Worm (Caenorhabditis elegans): Measurements from ENCODE around the gene ilys-5.

Gene ilys-5

ce11 chrX:6519946-6520345 lies 16.7 kb downstream of the ilys-5 start:
- TF ChIP-seq unc-39 (tag; optimal IDR thresholded peaks at IDR 0.05) = no peak
- peak; percentile 27 for TF ChIP-seq blmp-1 (tag; optimal IDR thresholded peaks at IDR 0.05; ENCODE audit: insufficient read depth)

ce11 chrX:6519473-6519872 lies 17.2 kb downstream of the ilys-5 start:
- TF ChIP-seq lin-39 (tag; optimal IDR thresholded peaks at IDR 0.05) = no peak
- peak; percentile 36 for TF ChIP-seq crh-2 (tag; optimal IDR thresholded peaks at IDR 0.05)
- TF ChIP-seq fos-1 (tag; optimal IDR thresholded peaks at IDR 0.05) = peak; percentile 29

- no peak for TF ChIP-seq elt-1 (tag; optimal IDR thresholded peaks at IDR 0.05)
- TF ChIP-seq dmd-4 (tag; optimal IDR thresholded peaks at IDR 0.05) = no peak
- TF ChIP-seq nhr-21 (tag; optimal IDR thresholded peaks at IDR 0.05) = no peak
- no peak for TF ChIP-seq blmp-1 (tag; optimal IDR thresholded peaks at IDR 0.05; ENCODE audit: insufficient read depth)
- TF ChIP-seq mdl-1 (tag; optimal IDR thresholded peaks at IDR 0.05) = no peak
- no peak for TF ChIP-seq nhr-237 (tag; optimal IDR thresholded peaks at IDR 0.05)
- no peak for TF ChIP-seq mbf-1 (tag; optimal IDR thresholded peaks at IDR 0.05)
- TF ChIP-seq nhr-10 (tag; optimal IDR thresholded peaks at IDR 0.05) = no peak
- TF ChIP-seq nhr-11 (tag; optimal IDR thresholded peaks at IDR 0.05) = no peak
- TF ChIP-seq gmeb-1 (tag; optimal IDR thresholded peaks at IDR 0.05) = peak; percentile 62
- TF ChIP-seq mab-5 (tag; optimal IDR thresholded peaks at IDR 0.05) = no peak
- TF ChIP-seq snpc-4 (tag; optimal IDR thresholded peaks at IDR 0.05) = no peak
- TF ChIP-seq sem-4 (tag; optimal IDR thresholded peaks at IDR 0.05) = no peak
- TF ChIP-seq unc-62 (GFP tag; optimal IDR thresholded peaks at IDR 0.05) = no peak
- TF ChIP-seq skn-1 (tag; optimal IDR thresholded peaks at IDR 0.05) = peak; percentile 18
- no peak for TF ChIP-seq lin-39 (tag; optimal IDR thresholded peaks at IDR 0.05)
- no peak for TF ChIP-seq nhr-77 (tag; optimal IDR thresholded peaks at IDR 0.05)
- no peak for TF ChIP-seq nhr-6 (tag; optimal IDR thresholded peaks at IDR 0.05)
- no peak for TF ChIP-seq C34F6.9 (tag; optimal IDR thresholded peaks at IDR 0.05)
- TF ChIP-seq F13H6.1 (tag; optimal IDR thresholded peaks at IDR 0.05) = peak; percentile 56
- TF ChIP-seq ZK546.5 (tag; optimal IDR thresholded peaks at IDR 0.05) = no peak
- TF ChIP-seq lin-11 (tag; optimal IDR thresholded peaks at IDR 0.05) = no peak
- no peak for TF ChIP-seq ceh-82 (tag; optimal IDR thresholded peaks at IDR 0.05)
- TF ChIP-seq sma-9 (GFP tag; optimal IDR thresholded peaks at IDR 0.05) = peak; percentile 8
- TF ChIP-seq sma-9 (tag; optimal IDR thresholded peaks at IDR 0.05) = no peak
- no peak for TF ChIP-seq lin-13 (GFP tag; optimal IDR thresholded peaks at IDR 0.05)
- TF ChIP-seq ztf-1 (GFP tag; conservative IDR thresholded peaks at IDR 0.05) = no peak
- TF ChIP-seq ztf-4 (tag; optimal IDR thresholded peaks at IDR 0.05) = no peak
- no peak for TF ChIP-seq nhr-25 (tag; optimal IDR thresholded peaks at IDR 0.05)
- TF ChIP-seq sma-3 (GFP tag; optimal IDR thresholded peaks at IDR 0.05) = peak; percentile 23
- TF ChIP-seq ama-1 (optimal IDR thresholded peaks at IDR 0.05) = no peak
- no peak for TF ChIP-seq peb-1 (tag; optimal IDR thresholded peaks at IDR 0.05)
- no peak for TF ChIP-seq ceh-16 (tag; optimal IDR thresholded peaks at IDR 0.05)
- TF ChIP-seq nhr-129 (tag; optimal IDR thresholded peaks at IDR 0.05) = no peak
- peak; percentile 65 for TF ChIP-seq fos-1 (tag; optimal IDR thresholded peaks at IDR 0.05)
- peak; percentile 27 for TF ChIP-seq crh-2 (tag; optimal IDR thresholded peaks at IDR 0.05)
- no peak for TF ChIP-seq zag-1 (tag; optimal IDR thresholded peaks at IDR 0.05)
- TF ChIP-seq lsy-2 (tag; optimal IDR thresholded peaks at IDR 0.05) = no peak
- no peak for TF ChIP-seq nhr-23 (tag; optimal IDR thresholded peaks at IDR 0.05)
Observed at ce11 chrX:6518537-6518936, 18.1 kb downstream of the ilys-5 start, which contains the start of gene ets-4. Gene ets-4, plus strand, starts transcription at chrX:6518883.

DNA sequence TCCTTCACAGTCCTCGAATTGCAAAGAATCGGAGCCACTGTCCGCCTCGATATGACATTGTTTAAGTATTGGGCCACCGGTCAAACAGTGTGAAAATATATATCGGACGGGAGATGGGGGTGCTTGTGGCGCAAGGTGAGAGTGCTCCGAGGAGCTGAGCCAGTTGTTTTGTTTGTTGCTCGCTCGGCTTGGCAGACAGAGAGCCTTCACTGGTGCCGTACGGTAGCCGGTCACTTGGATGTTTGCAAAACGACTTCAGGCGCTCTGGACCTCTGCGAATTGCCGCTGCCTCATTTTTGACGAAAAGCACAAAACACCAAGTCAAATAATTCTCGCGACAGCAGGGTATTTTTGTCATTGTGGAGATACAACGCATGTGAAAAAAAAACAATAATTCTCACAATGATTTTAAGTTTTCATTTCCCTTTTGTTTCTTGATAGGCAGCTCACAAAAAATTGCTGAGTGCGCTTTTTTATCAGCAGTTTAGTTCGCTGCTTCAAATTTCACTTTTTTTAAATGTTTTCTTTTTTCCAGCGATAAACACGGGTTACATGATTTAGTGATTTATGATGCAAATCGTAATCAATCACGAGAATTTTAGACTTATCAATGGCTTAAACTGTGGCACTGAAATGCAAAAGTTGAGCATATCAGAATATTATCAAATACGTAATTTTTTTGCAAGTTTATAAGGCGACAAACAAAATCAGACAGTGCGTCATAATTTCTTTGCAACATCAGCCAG lies 19.4 kb downstream of the ilys-5 start:
- TF ChIP-seq F13H6.1 (tag; optimal IDR thresholded peaks at IDR 0.05) (peak; percentile 3), elt-1 (tag; optimal IDR thresholded peaks at IDR 0.05) (no peak), gmeb-1 (tag; optimal IDR thresholded peaks at IDR 0.05) (peak; percentile 18), ZK546.5 (tag; optimal IDR thresholded peaks at IDR 0.05) (no peak), mab-5 (tag; optimal IDR thresholded peaks at IDR 0.05) (no peak), sma-9 (GFP tag; optimal IDR thresholded peaks at IDR 0.05) (peak; percentile 49), sma-9 (tag; optimal IDR thresholded peaks at IDR 0.05) (no peak), dmd-4 (tag; optimal IDR thresholded peaks at IDR 0.05) (no peak), nhr-77 (tag; optimal IDR thresholded peaks at IDR 0.05) (no peak), nhr-25 (tag; optimal IDR thresholded peaks at IDR 0.05) (no peak), aly-2 (tag; optimal IDR thresholded peaks at IDR 0.05) (no peak), ceh-16 (tag; optimal IDR thresholded peaks at IDR 0.05) (no peak), fos-1 (tag; optimal IDR thresholded peaks at IDR 0.05) (peak; percentile 57), ztf-1 (GFP tag; conservative IDR thresholded peaks at IDR 0.05) (no peak), crh-2 (tag; optimal IDR thresholded peaks at IDR 0.05) (peak; percentile 69), nhr-129 (tag; optimal IDR thresholded peaks at IDR 0.05) (peak; percentile 54), alr-1 (tag; optimal IDR thresholded peaks at IDR 0.05) (no peak)
